Worm (Caenorhabditis elegans): ENCODE measurements around the gene C29E4.9.

DNA sequence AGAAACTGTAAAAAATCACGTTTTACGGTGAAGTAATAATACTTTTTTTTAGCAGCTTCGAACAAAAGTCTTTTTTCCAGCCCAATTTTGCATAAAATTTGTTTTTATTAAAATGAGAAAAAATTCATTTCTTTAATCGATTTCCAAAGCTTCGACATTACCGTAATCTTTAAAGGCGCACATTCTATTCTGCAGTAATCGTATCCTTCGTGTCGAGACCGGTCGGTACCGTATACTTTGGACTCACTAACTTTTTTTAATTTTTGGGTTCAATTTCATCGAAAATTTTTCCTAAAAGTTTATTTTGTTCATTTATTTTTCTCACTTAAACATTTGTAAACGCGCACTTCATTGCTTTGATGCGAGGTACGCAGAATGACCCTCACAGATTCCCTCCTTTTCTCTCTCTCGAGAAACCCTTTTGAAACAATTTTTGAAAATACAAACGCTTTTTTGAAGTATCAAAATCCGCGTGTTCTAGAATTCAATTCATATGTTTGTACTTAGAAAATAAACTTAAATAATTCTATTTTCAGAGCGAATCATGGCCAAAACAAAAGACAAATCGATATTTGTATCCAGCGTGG is 29.8 kb upstream of the C29E4.9 start, which contains the start of gene hrpk-2:
- TF ChIP-seq nhr-2 (tag; optimal IDR thresholded peaks at IDR 0.05): no peak
- no peak for TF ChIP-seq ceh-39 (tag; optimal IDR thresholded peaks at IDR 0.05)
- no peak for TF ChIP-seq snpc-4 (tag; optimal IDR thresholded peaks at IDR 0.05)
- TF ChIP-seq nhr-237 (tag; optimal IDR thresholded peaks at IDR 0.05): no peak

All from whole organism, mixed stage, embryonic.